Worm (Caenorhabditis elegans) whole organism, L1 larva: ENCODE results near the gene C05D11.13.

ENCODE experiments used
- C16A3.4 ChIP-seq: fragments of 150-350 bp; optimal IDR thresholded peaks from 2 replicates; lab custom pipeline; 2014; ENCODE audit warnings: missing biosample characterization, missing genetic modification characterization
- F16B12.6 ChIP-seq: fragments of 150-350 bp; optimal IDR thresholded peaks from 2 replicates; lab custom pipeline; 2014; ENCODE audit warnings: missing biosample characterization, missing genetic modification characterization
- aha-1 ChIP-seq: fragments of 150-350 bp; optimal IDR thresholded peaks from 2 replicates; lab custom pipeline; 2014; ENCODE audit warnings: missing biosample characterization, missing genetic modification characterization
- alr-1 ChIP-seq: fragments of 200-800 bp; sonication (Bioruptor generic); optimal IDR thresholded peaks from 2 replicates; lab custom pipeline; 2018; ENCODE audit warnings: borderline replicate concordance, mild to moderate bottlenecking, missing genetic modification characterization, missing compliant biosample characterization
- ama-1 ChIP-seq: fragments of 150-350 bp; optimal IDR thresholded peaks from 2 replicates; lab custom pipeline; 2014
- blmp-1 ChIP-seq: fragments of 150-350 bp; optimal IDR thresholded peaks from 2 replicates; lab custom pipeline; 2014; ENCODE audit warnings: missing biosample characterization, missing genetic modification characterization
- ceh-82 ChIP-seq, 3 experiments: fragments of 150-350 bp in 1 of 3; sonication (generic microtip) in 2 of 3; optimal IDR thresholded peaks; 2 replicates each; lab custom pipeline; 2014 to 2017; ENCODE audit warnings: missing biosample characterization in 3 of 3, missing genetic modification characterization in 3 of 3
- ceh-88 ChIP-seq: fragments of 200-800 bp; sonication (Bioruptor generic); IDR thresholded peaks from 2 replicates; pipeline ENCODE4 v1.3.6; 2022; ENCODE audit warnings: missing genetic modification characterization, missing compliant biosample characterization
- ceh-90 ChIP-seq: sonication (generic microtip); optimal IDR thresholded peaks from 2 replicates; lab custom pipeline; 2016; ENCODE audit warnings: missing genetic modification characterization, missing compliant biosample characterization
- dpl-1 ChIP-seq, 3 experiments: fragments of 150-350 bp in 2 of 3; sonication (generic microtip) in 1 of 3; optimal IDR thresholded peaks; 2 replicates each; lab custom pipeline; 2014 to 2017; ENCODE audit warnings: missing biosample characterization in 3 of 3, missing genetic modification characterization in 3 of 3, missing genetic modification reagents in 3 of 3
- dsc-1 ChIP-seq: sonication (generic microtip); optimal IDR thresholded peaks from 2 replicates; lab custom pipeline; 2016; ENCODE audit warnings: mild to moderate bottlenecking, missing genetic modification characterization, missing compliant biosample characterization
- efl-1 ChIP-seq, 4 experiments: fragments of 150-350 bp; optimal IDR thresholded peaks in 3 of 4; peaks in 1 of 4; 1 replicate in 1 of 4; 2 replicates in 3 of 4; lab custom pipeline; 2014; ENCODE audit warnings: missing biosample characterization in 2 of 4, missing genetic modification characterization in 2 of 4, missing genetic modification reagents in 2 of 4
- efl-3 ChIP-seq: fragments of 200-800 bp; sonication (Bioruptor generic); optimal IDR thresholded peaks from 2 replicates; lab custom pipeline; 2018; ENCODE audit warnings: mild to moderate bottlenecking, missing genetic modification characterization, missing compliant biosample characterization
- egl-13 ChIP-seq: sonication (generic microtip); optimal IDR thresholded peaks from 2 replicates; lab custom pipeline; 2016; ENCODE audit warnings: missing genotype, missing genetic modification reagents, missing genetic modification characterization, missing compliant biosample characterization
- egl-27 ChIP-seq, 2 experiments: fragments of 150-350 bp in 1 of 2; sonication (generic microtip); optimal IDR thresholded peaks; 3 replicates each; lab custom pipeline; 2017 to 2018; ENCODE audit warnings: missing biosample characterization in 2 of 2, missing genetic modification characterization in 2 of 2, missing genetic modification reagents in 2 of 2
- elt-3 ChIP-seq, 6 experiments: fragments of 150-350 bp in 1 of 6; sonication (generic microtip); optimal IDR thresholded peaks; 2 replicates each; lab custom pipeline; 2017 to 2018; ENCODE audit warnings: missing biosample characterization in 6 of 6, missing genetic modification characterization in 6 of 6, inconsistent platforms in 1 of 6
- fkh-10 ChIP-seq: sonication (generic microtip); optimal IDR thresholded peaks from 2 replicates; lab custom pipeline; 2017; ENCODE audit warnings: missing biosample characterization, missing genetic modification reagents, missing genetic modification characterization
- fkh-4 ChIP-seq: sonication (generic microtip); optimal IDR thresholded peaks from 2 replicates; lab custom pipeline; 2016; ENCODE audit warnings: missing compliant biosample characterization, missing genetic modification characterization, borderline replicate concordance
- grh-1 ChIP-seq: fragments of 200-800 bp; sonication (Bioruptor generic); IDR thresholded peaks from 2 replicates; pipeline ENCODE4 v1.3.6; 2022; ENCODE audit warnings: missing genetic modification reagents, missing genetic modification characterization, missing compliant biosample characterization
- irx-1 ChIP-seq: sonication (generic microtip); optimal IDR thresholded peaks from 2 replicates; lab custom pipeline; 2016; ENCODE audit warnings: missing genetic modification characterization, missing compliant biosample characterization
- isw-1 ChIP-seq: fragments of 200-800 bp; sonication (Bioruptor generic); IDR thresholded peaks from 2 replicates; pipeline ENCODE4 v1.3.6; 2022; ENCODE audit warnings: missing genetic modification characterization, missing compliant biosample characterization
- jun-1 ChIP-seq: fragments of 150-350 bp; optimal IDR thresholded peaks from 2 replicates; lab custom pipeline; 2014; ENCODE audit warnings: missing biosample characterization, missing genetic modification reagents, missing genetic modification characterization
- lin-14 ChIP-seq: fragments of 200-800 bp; sonication (Bioruptor generic); optimal IDR thresholded peaks from 2 replicates; lab custom pipeline; 2018; ENCODE audit warnings: mild to moderate bottlenecking, missing genetic modification characterization, moderate library complexity, missing compliant biosample characterization
- lin-35 ChIP-seq, 2 experiments: fragments of 150-350 bp; optimal IDR thresholded peaks; 2 replicates each; lab custom pipeline; 2014; ENCODE audit warnings: missing biosample characterization in 2 of 2, missing genetic modification characterization in 2 of 2, missing genetic modification reagents in 2 of 2
- lin-39 ChIP-seq: fragments of 150-350 bp; optimal IDR thresholded peaks from 2 replicates; lab custom pipeline; 2014; ENCODE audit warnings: missing biosample characterization, missing genetic modification reagents, missing genetic modification characterization
- mab-9 ChIP-seq: fragments of 200-800 bp; sonication (Bioruptor generic); IDR thresholded peaks from 2 replicates; pipeline ENCODE4 v1.3.6; 2022; ENCODE audit warnings: missing genetic modification reagents, missing genetic modification characterization, missing compliant biosample characterization
- mep-1 ChIP-seq: fragments of 150-350 bp; optimal IDR thresholded peaks from 2 replicates; lab custom pipeline; 2014; ENCODE audit warnings: missing biosample characterization, missing genetic modification characterization
- nhr-12 ChIP-seq: sonication (generic microtip); optimal IDR thresholded peaks from 2 replicates; lab custom pipeline; 2017; ENCODE audit warnings: missing biosample characterization, missing genetic modification characterization
- nhr-19 ChIP-seq: fragments of 200-800 bp; sonication (Bioruptor generic); conservative IDR thresholded peaks from 2 replicates; pipeline ENCODE4 v1.3.6; 2022; ENCODE audit warnings: missing genetic modification characterization, missing compliant biosample characterization
- nhr-20 ChIP-seq: sonication (generic microtip); optimal IDR thresholded peaks from 2 replicates; lab custom pipeline; 2016; ENCODE audit warnings: mild to moderate bottlenecking, missing genetic modification characterization, missing compliant biosample characterization
- nhr-28 ChIP-seq: fragments of 150-350 bp; optimal IDR thresholded peaks from 2 replicates; lab custom pipeline; 2014; ENCODE audit warnings: missing biosample characterization, missing genetic modification characterization
- nhr-71 ChIP-seq: sonication (generic microtip); optimal IDR thresholded peaks from 2 replicates; lab custom pipeline; 2016; ENCODE audit warnings: mild to moderate bottlenecking, missing genetic modification characterization, moderate library complexity, missing compliant biosample characterization
- nhr-84 ChIP-seq: sonication (generic microtip); optimal IDR thresholded peaks from 2 replicates; lab custom pipeline; 2017; ENCODE audit warnings: missing biosample characterization, missing genetic modification characterization
- nhr-85 ChIP-seq: sonication (generic microtip); peaks from one replicate; lab custom pipeline; 2016; ENCODE audit warnings: missing genetic modification characterization, inconsistent platforms, missing compliant biosample characterization
- nhr-90 ChIP-seq: sonication (generic microtip); optimal IDR thresholded peaks from 2 replicates; lab custom pipeline; 2016; ENCODE audit warnings: mild to moderate bottlenecking, missing genetic modification characterization, missing compliant biosample characterization; ENCODE audit not compliant: poor library complexity
- pax-3 ChIP-seq: fragments of 200-800 bp; sonication (Bioruptor generic); optimal IDR thresholded peaks from 2 replicates; lab custom pipeline; 2018; ENCODE audit warnings: mild to moderate bottlenecking, missing genetic modification characterization, moderate library complexity, missing compliant biosample characterization
- pqm-1 ChIP-seq: sonication (generic microtip); optimal IDR thresholded peaks from 3 replicates; lab custom pipeline; 2017; ENCODE audit warnings: missing biosample characterization, missing genetic modification characterization
- rnt-1 ChIP-seq: sonication (generic microtip); optimal IDR thresholded peaks from 2 replicates; lab custom pipeline; 2016; ENCODE audit warnings: mild to moderate bottlenecking, missing genetic modification characterization, moderate library complexity, missing compliant biosample characterization
- swsn-7 ChIP-seq: sonication (generic microtip); optimal IDR thresholded peaks from 2 replicates; lab custom pipeline; 2016; ENCODE audit warnings: missing genetic modification characterization, missing compliant biosample characterization
- tbx-2 ChIP-seq: sonication (generic microtip); optimal IDR thresholded peaks from 2 replicates; lab custom pipeline; 2016; ENCODE audit warnings: missing genetic modification characterization, missing compliant biosample characterization
- tlp-1 ChIP-seq: fragments of 150-350 bp; optimal IDR thresholded peaks from 2 replicates; lab custom pipeline; 2014; ENCODE audit warnings: missing biosample characterization, missing genetic modification characterization
- unc-30 ChIP-seq: sonication (generic microtip); optimal IDR thresholded peaks from 2 replicates; lab custom pipeline; 2017; ENCODE audit warnings: missing biosample characterization, missing genetic modification characterization
- unc-62 ChIP-seq: fragments of 150-350 bp; optimal IDR thresholded peaks from 2 replicates; lab custom pipeline; 2014; ENCODE audit warnings: missing biosample characterization, missing genetic modification reagents, missing genetic modification characterization
- xbp-1 ChIP-seq: sonication (generic microtip); optimal IDR thresholded peaks from 2 replicates; lab custom pipeline; 2016; ENCODE audit warnings: missing genetic modification characterization, missing compliant biosample characterization
- zip-4 ChIP-seq: fragments of 200-800 bp; sonication (Bioruptor generic); optimal IDR thresholded peaks from 2 replicates; lab custom pipeline; 2018; ENCODE audit warnings: mild to moderate bottlenecking, missing genetic modification characterization, moderate library complexity, missing compliant biosample characterization
- ztf-11 ChIP-seq, 2 experiments: sonication (generic microtip); optimal IDR thresholded peaks; 2 replicates each; lab custom pipeline; 2016 to 2017; ENCODE audit warnings: missing genetic modification characterization in 2 of 2, missing biosample characterization in 1 of 2, missing compliant biosample characterization in 1 of 2

The C05D11.13 gene

DNA sequence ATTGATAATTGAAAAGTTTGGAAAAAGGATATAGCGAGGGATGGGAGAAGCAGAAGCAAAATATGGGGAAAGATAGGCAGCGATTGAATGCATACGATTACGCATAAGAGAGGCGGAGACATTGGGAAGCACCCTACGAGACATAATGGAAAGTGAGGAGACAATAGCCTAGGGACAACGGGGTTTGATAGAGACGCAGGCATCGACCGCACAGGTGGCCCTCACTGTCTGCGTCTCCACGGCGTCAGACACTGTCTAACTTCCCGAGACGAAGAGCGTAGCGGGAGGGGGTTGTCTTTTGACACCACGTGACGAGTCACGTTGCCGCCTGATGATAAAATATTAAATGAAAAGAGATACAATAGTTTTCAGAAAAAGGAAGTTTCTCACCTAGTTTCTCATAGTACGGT is 23.4 kb downstream of the C05D11.13 start (continued):
- no peak for TF ChIP-seq unc-30 (tag; lab: Kevin White, UChicago)
- TF ChIP-seq elt-3 (tag; optimal IDR thresholded peaks at IDR 0.05; lab: Kevin White, UChicago) = peak in 3 of 6 experiments; percentile 20 to 85 (median 78)
- no peak for TF ChIP-seq C16A3.4 (tag; lab: Kevin White, UChicago)
- TF ChIP-seq efl-3 = peak; percentile 61
- TF ChIP-seq alr-1 (tag; lab: Kevin White, UChicago) = no peak
- TF ChIP-seq ztf-11 (tag; optimal IDR thresholded peaks at IDR 0.05; lab: Kevin White, UChicago) = peak in 1 of 2 experiments; percentile 89
- peak; percentile 54 for TF ChIP-seq fkh-10 (GFP tag; lab: Kevin White, UChicago)
- TF ChIP-seq nhr-20 (tag; lab: Kevin White, UChicago) = peak; percentile 98
- peak; percentile 87 for TF ChIP-seq isw-1 (GFP tag; lab: Robert Waterston, UW)
- TF ChIP-seq efl-1 (optimal IDR thresholded peaks at IDR 0.05; lab: Kevin White, UChicago) = peak; percentile 91 to 99
- TF ChIP-seq efl-1 (GFP tag; optimal IDR thresholded peaks at IDR 0.05 in 1 of 2; lab: Kevin White, UChicago) = peak; percentile 65 to 98
- no peak for TF ChIP-seq pqm-1 (tag; lab: Kevin White, UChicago)
- peak; percentile 91 for TF ChIP-seq xbp-1 (tag; lab: Kevin White, UChicago)
- TF ChIP-seq egl-27 (tag; optimal IDR thresholded peaks at IDR 0.05; lab: Kevin White, UChicago) = peak; percentile 51 to 73
- peak; percentile 88 for TF ChIP-seq pax-3 (tag; lab: Kevin White, UChicago)
- TF ChIP-seq fkh-4 (tag; lab: Kevin White, UChicago) = peak; percentile 77
- peak; percentile 87 for TF ChIP-seq egl-13 (tag; lab: Kevin White, UChicago)
- peak; percentile 99 for TF ChIP-seq nhr-85 (tag; lab: Kevin White, UChicago)
- TF ChIP-seq nhr-71 = peak; percentile 99
- peak; percentile 96 for TF ChIP-seq swsn-7 (tag; lab: Kevin White, UChicago)
- peak; percentile 90 for TF ChIP-seq jun-1 (tag; lab: Kevin White, UChicago)
- TF ChIP-seq blmp-1 = peak; percentile 54
- peak; percentile 77 for TF ChIP-seq zip-4
- peak; percentile 91 for TF ChIP-seq mab-9 (GFP tag; lab: Robert Waterston, UW)
- peak; percentile 59 to 72 (median 69) for TF ChIP-seq dpl-1 (GFP tag; optimal IDR thresholded peaks at IDR 0.05; lab: Kevin White, UChicago)
- TF ChIP-seq ceh-90 (tag; lab: Kevin White, UChicago) = no peak
- peak; percentile 96 for TF ChIP-seq tbx-2 (tag; lab: Kevin White, UChicago)
- no peak for TF ChIP-seq nhr-84 (tag; lab: Kevin White, UChicago)
- no peak for TF ChIP-seq nhr-12 (tag; lab: Kevin White, UChicago)
- peak; percentile 72 to 87 (median 81) for TF ChIP-seq ceh-82 (tag; optimal IDR thresholded peaks at IDR 0.05; lab: Kevin White, UChicago)
- TF ChIP-seq ceh-88 (GFP tag; lab: Robert Waterston, UW) = peak; percentile 80
- TF ChIP-seq unc-62 (GFP tag; lab: Kevin White, UChicago) = no peak
- peak; percentile 67 for TF ChIP-seq lin-39 (tag; lab: Kevin White, UChicago)
- TF ChIP-seq aha-1 = peak; percentile 59
- TF ChIP-seq nhr-28 = no peak
- TF ChIP-seq F16B12.6 (tag; lab: Kevin White, UChicago) = peak; percentile 31
- peak; percentile 92 for TF ChIP-seq rnt-1

DNA sequence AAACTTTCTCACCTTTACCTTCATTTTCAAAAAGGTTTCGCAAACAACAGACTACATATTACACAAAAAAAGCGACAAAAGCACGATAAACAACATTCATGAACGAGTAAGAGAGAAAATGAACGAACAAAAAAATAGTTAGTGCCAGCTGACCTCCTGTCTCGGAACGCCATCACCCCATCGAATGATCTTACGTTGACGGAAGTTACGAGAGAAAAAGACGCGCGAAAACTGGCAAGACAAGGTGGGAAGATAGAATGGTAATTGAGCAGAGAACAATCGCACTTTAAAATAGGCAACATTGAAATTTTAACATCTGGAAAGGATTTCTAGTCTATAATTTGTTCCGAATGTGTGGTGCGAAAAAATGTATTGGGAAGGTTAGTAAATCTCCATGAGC is 24.2 kb downstream of the C05D11.13 start:
- TF ChIP-seq irx-1 (tag; lab: Kevin White, UChicago) (no peak), elt-3 (tag; optimal IDR thresholded peaks at IDR 0.05; lab: Kevin White, UChicago) (peak in 1 of 6 experiments; percentile 6), lin-14 (GFP tag; lab: Kevin White, UChicago) (peak; percentile 34), fkh-4 (tag; lab: Kevin White, UChicago) (peak; percentile 42), rnt-1 (peak; percentile 10), nhr-90 (tag; lab: Kevin White, UChicago) (peak; percentile 14), lin-35 (GFP tag; optimal IDR thresholded peaks at IDR 0.05; lab: Kevin White, UChicago) (peak in 1 of 2 experiments; percentile 45), tlp-1 (tag; lab: Kevin White, UChicago) (no peak), nhr-19 (GFP tag; lab: Robert Waterston, UW) (peak; percentile 42), blmp-1 (peak; percentile 50), grh-1 (GFP tag; lab: Robert Waterston, UW) (no peak), mep-1 (peak; percentile 32), dsc-1 (tag; lab: Kevin White, UChicago) (peak; percentile 69), ama-1 (lab: Kevin White, UChicago) (peak; percentile 65)
